Fruit fly (Drosophila melanogaster) whole organism, embryonic: ENCODE results near the gene SPARC.

Experiments
- C15 ChIP-seq: fragments of 200-800 bp; sonication (Bioruptor generic); IDR thresholded peaks from 3 replicates; pipeline ENCODE4 v1.3.6; 2022; ENCODE audit warnings: missing biosample characterization, missing genetic modification characterization
- CG12744 ChIP-seq: fragments of 200-800 bp; sonication (Bioruptor generic); optimal IDR thresholded peaks from 2 replicates; lab custom pipeline; 2016; ENCODE audit warnings: missing biosample characterization, missing genetic modification characterization
- CG14667 ChIP-seq: fragments of 200-800 bp; sonication (Bioruptor generic); IDR thresholded peaks from 2 replicates; pipeline ENCODE4 v1.3.6; 2022; ENCODE audit warnings: missing biosample characterization, missing genetic modification characterization
- CG17802 ChIP-seq: fragments of 200-800 bp; sonication (Bioruptor generic); optimal IDR thresholded peaks from 2 replicates; lab custom pipeline; 2018; ENCODE audit warnings: missing biosample characterization, mild to moderate bottlenecking, missing genetic modification characterization, moderate library complexity
- CG3407 ChIP-seq: fragments of 200-800 bp; sonication (Bioruptor generic); optimal IDR thresholded peaks from 2 replicates; lab custom pipeline; 2018; ENCODE audit warnings: missing biosample characterization, mild to moderate bottlenecking, missing genetic modification characterization
- CG34224 ChIP-seq: fragments of 200-800 bp; sonication (Bioruptor generic); IDR thresholded peaks from 3 replicates; pipeline ENCODE4 v1.3.6; 2022; ENCODE audit warnings: missing biosample characterization, missing genetic modification characterization; ENCODE audit not compliant: partially characterized antibody
- psq ChIP-seq: fragments of 200-800 bp; sonication (Bioruptor generic); optimal IDR thresholded peaks from 2 replicates; lab custom pipeline; 2017; ENCODE audit warnings: missing biosample characterization, missing genetic modification characterization

DNA sequence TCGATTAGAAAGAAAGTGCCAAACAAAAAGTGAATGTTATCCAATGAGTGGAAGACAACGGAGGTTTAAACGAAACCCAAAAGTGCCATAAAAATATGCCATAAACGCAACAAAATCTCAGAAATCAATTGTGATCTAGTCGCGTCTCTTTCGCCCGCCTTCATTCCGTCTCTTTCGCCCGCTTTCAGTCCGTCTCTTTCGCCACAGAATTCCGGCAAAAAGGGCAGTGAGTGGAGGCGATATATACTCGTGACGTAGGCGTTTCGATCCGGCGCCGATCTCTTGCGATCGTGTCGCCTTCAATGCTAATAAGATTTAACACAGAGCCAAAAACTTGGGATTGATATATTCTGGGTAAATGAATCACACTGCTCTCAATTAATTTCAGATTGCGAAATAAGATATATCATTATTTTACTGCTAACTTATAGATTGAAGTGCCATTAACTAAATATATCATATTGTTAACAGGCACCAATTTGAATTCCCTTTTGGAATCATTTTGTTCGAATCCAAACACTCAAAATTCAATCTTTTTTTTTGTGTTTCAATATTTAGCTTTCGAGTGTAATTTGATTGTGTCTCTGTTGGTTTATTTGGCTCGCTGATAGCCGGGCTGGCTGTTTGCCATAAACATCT lies 16.4 kb upstream of the SPARC start:
- TF ChIP-seq psq (GFP tag; lab: Kevin White, UChicago) (no peak), CG34224 (GFP tag; lab: Robert Waterston, UW) (no peak), CG14667 (GFP tag; lab: Robert Waterston, UW) (no peak), CG12744 (GFP tag; lab: Kevin White, UChicago) (peak; percentile 40), CG3407 (GFP tag; lab: Kevin White, UChicago) (no peak), CG17802 (tag; lab: Kevin White, UChicago) (no peak), C15 (GFP tag; lab: Robert Waterston, UW) (no peak)
